Fruit fly (Drosophila melanogaster): ENCODE results near the gene CG11555.

The CG11555 gene

dm6 chr2L:300877-301706 is 27.5 kb downstream of the CG11555 start (continued):
- TF ChIP-seq CG2678 (tag; optimal IDR thresholded peaks at IDR 0.05): no peak
- no peak for TF ChIP-seq Hand (GFP tag; optimal IDR thresholded peaks at IDR 0.05)
- TF ChIP-seq disco-r (GFP tag; optimal IDR thresholded peaks at IDR 0.05): no peak
- 0 out of 3 replicates have a peak, but pooled peaks have one; percentile 24 for TF ChIP-seq ci (GFP tag; IDR thresholded peaks at IDR 0.05)
- TF ChIP-seq Bteb2 (GFP tag; optimal IDR thresholded peaks at IDR 0.05): no peak
- TF ChIP-seq Sry-δ (GFP tag; optimal IDR thresholded peaks at IDR 0.05): no peak
- 0 out of 4 replicates have a peak, but pooled peaks have one; percentile 35 for TF ChIP-seq chinmo (GFP tag; IDR thresholded peaks at IDR 0.05; ENCODE audit: partially characterized antibody)
- no peak for TF ChIP-seq CG1233 (GFP tag; optimal IDR thresholded peaks at IDR 0.05)
- no peak for TF ChIP-seq sr (GFP tag; IDR thresholded peaks at IDR 0.05)
- no peak for TF ChIP-seq CG9727 (GFP tag; optimal IDR thresholded peaks at IDR 0.05)
- no peak for TF ChIP-seq Doc3 (GFP tag; IDR thresholded peaks at IDR 0.05; ENCODE audit: partially characterized antibody)
- no peak for TF ChIP-seq CG17186 (GFP tag; optimal IDR thresholded peaks at IDR 0.05)
- no peak for TF ChIP-seq CG6765 (GFP tag; optimal IDR thresholded peaks at IDR 0.05)
- TF ChIP-seq CG17361 (GFP tag; IDR thresholded peaks at IDR 0.05): no peak
- no peak for TF ChIP-seq tup (GFP tag; optimal IDR thresholded peaks at IDR 0.05)
- TF ChIP-seq CG13894 (tag; optimal IDR thresholded peaks at IDR 0.05): peak; percentile 21
- TF ChIP-seq CG32772 (GFP tag; IDR thresholded peaks at IDR 0.05): no peak
- TF ChIP-seq CG15269 (tag; optimal IDR thresholded peaks at IDR 0.05): no peak
- TF ChIP-seq CG8359 (GFP tag; optimal IDR thresholded peaks at IDR 0.05; ENCODE audit: borderline replicate concordance): no peak
- TF ChIP-seq Ssrp (tag; optimal IDR thresholded peaks at IDR 0.05): no peak
- TF ChIP-seq PHDP (tag; optimal IDR thresholded peaks at IDR 0.05): no peak
- TF ChIP-seq abd-A (tag; optimal IDR thresholded peaks at IDR 0.05): no peak
- TF ChIP-seq ftz-f1 (GFP tag; optimal IDR thresholded peaks at IDR 0.05): peak; percentile 12
- no peak for TF ChIP-seq CkIIα-i1 (GFP tag; IDR thresholded peaks at IDR 0.05)
- no peak for TF ChIP-seq HLH54F (GFP tag; optimal IDR thresholded peaks at IDR 0.05)
- no peak for TF ChIP-seq da (GFP tag; optimal IDR thresholded peaks at IDR 0.05)
- TF ChIP-seq CG8478 (optimal IDR thresholded peaks at IDR 0.05): no peak
- TF ChIP-seq CG11696 (GFP tag; IDR thresholded peaks at IDR 0.05): peak; percentile 66
- TF ChIP-seq CG3407 (GFP tag; optimal IDR thresholded peaks at IDR 0.05): no peak
- TF ChIP-seq exex (tag; optimal IDR thresholded peaks at IDR 0.05): peak; percentile 72
- no peak for TF ChIP-seq CG1603 (tag; optimal IDR thresholded peaks at IDR 0.05)
- no peak for TF ChIP-seq Doc2 (GFP tag; IDR thresholded peaks at IDR 0.05)
- peak; percentile 91 for TF ChIP-seq CG34376 (GFP tag; optimal IDR thresholded peaks at IDR 0.05)
- no peak for TF ChIP-seq Dek (tag; optimal IDR thresholded peaks at IDR 0.05)
- no peak for TF ChIP-seq ATbp (GFP tag; optimal IDR thresholded peaks at IDR 0.05)
- TF ChIP-seq rib (GFP tag; IDR thresholded peaks at IDR 0.05): peak; percentile 83
- TF ChIP-seq oc (tag; optimal IDR thresholded peaks at IDR 0.05): no peak
- no peak for TF ChIP-seq CG7271 (tag; optimal IDR thresholded peaks at IDR 0.05)
- TF ChIP-seq Xbp1 (GFP tag; optimal IDR thresholded peaks at IDR 0.05): no peak
- TF ChIP-seq zfh2 (GFP tag; optimal IDR thresholded peaks at IDR 0.05): no peak
- no peak for TF ChIP-seq zf30C (GFP tag; optimal IDR thresholded peaks at IDR 0.05)
- TF ChIP-seq MBD-R2 (GFP tag; IDR thresholded peaks at IDR 0.05): no peak
- no peak for TF ChIP-seq Hey (tag; optimal IDR thresholded peaks at IDR 0.05)
- no peak for TF ChIP-seq Hsf (GFP tag; optimal IDR thresholded peaks at IDR 0.05)
- TF ChIP-seq CG13624 (GFP tag; optimal IDR thresholded peaks at IDR 0.05): no peak
- no peak for TF ChIP-seq CG10366 (GFP tag; IDR thresholded peaks at IDR 0.05)
- no peak for TF ChIP-seq sens (GFP tag)
- no peak for TF ChIP-seq CG32767 (GFP tag; IDR thresholded peaks at IDR 0.05)
- TF ChIP-seq Deaf1 (tag; optimal IDR thresholded peaks at IDR 0.05): peak; percentile 67
